Worm (Caenorhabditis elegans): Measurements from ENCODE around the gene srbc-61.

The srbc-61 gene

ce11 chrV:17513831-17514230 lies 37.2 kb downstream of the srbc-61 start:
- no peak for TF ChIP-seq ceh-28 (tag; optimal IDR thresholded peaks at IDR 0.05)
- no peak for TF ChIP-seq nhr-237 (tag; optimal IDR thresholded peaks at IDR 0.05)
- TF ChIP-seq lsy-12 (tag; optimal IDR thresholded peaks at IDR 0.05), result no peak
- TF ChIP-seq elt-3 (tag; optimal IDR thresholded peaks at IDR 0.05), result no peak
- no peak for TF ChIP-seq skn-1 (tag; optimal IDR thresholded peaks at IDR 0.05)
- TF ChIP-seq nhr-25 (tag; optimal IDR thresholded peaks at IDR 0.05), result no peak
- TF ChIP-seq nhr-76 (tag; optimal IDR thresholded peaks at IDR 0.05), result no peak
- no peak for TF ChIP-seq nhr-12 (tag; optimal IDR thresholded peaks at IDR 0.05)
- TF ChIP-seq jun-1 (tag; optimal IDR thresholded peaks at IDR 0.05), result no peak
- no peak for TF ChIP-seq mml-1 (tag; optimal IDR thresholded peaks at IDR 0.05)
- no peak for TF ChIP-seq nhr-23 (tag; optimal IDR thresholded peaks at IDR 0.05)
- TF ChIP-seq R02D3.7 (tag; optimal IDR thresholded peaks at IDR 0.05), result no peak
- TF ChIP-seq pha-4 (tag; optimal IDR thresholded peaks at IDR 0.05), result no peak
- no peak for TF ChIP-seq lin-39 (tag; optimal IDR thresholded peaks at IDR 0.05)
- TF ChIP-seq nhr-67 (tag; optimal IDR thresholded peaks at IDR 0.05), result no peak
- TF ChIP-seq fos-1 (tag; optimal IDR thresholded peaks at IDR 0.05), result no peak
- TF ChIP-seq ceh-9 (tag; optimal IDR thresholded peaks at IDR 0.05), result no peak
- TF ChIP-seq egl-27 (tag; optimal IDR thresholded peaks at IDR 0.05), result no peak

- TF ChIP-seq pqm-1 (tag; optimal IDR thresholded peaks at IDR 0.05) (peak; percentile 69), snpc-4 (tag; optimal IDR thresholded peaks at IDR 0.05) (no peak), ama-1 (optimal IDR thresholded peaks at IDR 0.05) (no peak), elt-2 (tag; optimal IDR thresholded peaks at IDR 0.05) (peak; percentile 29)
Observed at ce11 chrV:17520735-17521134, 44.1 kb downstream of the srbc-61 start, which contains the start of gene fbxa-136. TSS of gene fbxa-136 (plus strand) at chrV:17521035.
